Fruit fly (Drosophila melanogaster) whole organism, adult: ENCODE results near the gene CG32437.

Experiments
- CG11617 ChIP-seq: fragments of 200-800 bp; sonication (Bioruptor generic); optimal IDR thresholded peaks from 2 replicates; lab custom pipeline; 2017; ENCODE audit warnings: mild to moderate bottlenecking, missing biosample characterization, missing genetic modification reagents, missing genetic modification characterization
- CG12768 ChIP-seq: fragments of 200-800 bp; sonication (Bioruptor generic); optimal IDR thresholded peaks from 2 replicates; lab custom pipeline; 2017; ENCODE audit warnings: missing biosample characterization, missing genetic modification characterization, mild to moderate bottlenecking, moderate library complexity, missing genetic modification reagents
- CG14711 ChIP-seq: fragments of 200-800 bp; sonication (Bioruptor generic); optimal IDR thresholded peaks from 2 replicates; lab custom pipeline; 2018; ENCODE audit warnings: missing biosample characterization, mild to moderate bottlenecking, missing genetic modification characterization, moderate library complexity
- CG1620 ChIP-seq: fragments of 200-800 bp; sonication (Bioruptor generic); optimal IDR thresholded peaks from 2 replicates; lab custom pipeline; 2016; ENCODE audit warnings: missing biosample characterization, missing genetic modification characterization
- CG33017 ChIP-seq: fragments of 200-800 bp; sonication (Bioruptor generic); optimal IDR thresholded peaks from 2 replicates; lab custom pipeline; 2018; ENCODE audit warnings: missing biosample characterization, mild to moderate bottlenecking, missing genetic modification characterization, moderate library complexity
- CG5204 ChIP-seq: fragments of 200-800 bp; sonication (Bioruptor generic); optimal IDR thresholded peaks from 2 replicates; lab custom pipeline; 2016; ENCODE audit warnings: missing biosample characterization, missing genetic modification characterization
- CG7045 ChIP-seq: fragments of 200-800 bp; sonication (Bioruptor generic); optimal IDR thresholded peaks from 2 replicates; lab custom pipeline; 2017; ENCODE audit warnings: missing biosample characterization, mild to moderate bottlenecking, missing genetic modification characterization
- CG7101 ChIP-seq: fragments of 200-800 bp; sonication (Bioruptor generic); optimal IDR thresholded peaks from 2 replicates; lab custom pipeline; 2018; ENCODE audit warnings: missing biosample characterization, mild to moderate bottlenecking, missing genetic modification characterization, moderate library complexity
- Clk ChIP-seq: fragments of 200-800 bp; sonication (Bioruptor generic); optimal IDR thresholded peaks from 2 replicates; lab custom pipeline; 2017; ENCODE audit warnings: missing biosample characterization, missing genetic modification characterization
- Crg-1 ChIP-seq: fragments of 200-800 bp; sonication (Bioruptor generic); optimal IDR thresholded peaks from 2 replicates; lab custom pipeline; 2016; ENCODE audit warnings: missing biosample characterization, missing genetic modification characterization
- Hr96 ChIP-seq: fragments of 200-800 bp; sonication (Bioruptor generic); optimal IDR thresholded peaks from 2 replicates; lab custom pipeline; 2016; ENCODE audit warnings: missing biosample characterization, missing genetic modification characterization
- Mnt ChIP-seq: fragments of 200-800 bp; sonication (Bioruptor generic); optimal IDR thresholded peaks from 2 replicates; lab custom pipeline; 2016; ENCODE audit warnings: missing biosample characterization, mild to moderate bottlenecking, missing genetic modification characterization
- bab1 ChIP-seq: fragments of 200-800 bp; sonication (Bioruptor generic); optimal IDR thresholded peaks from 3 replicates; lab custom pipeline; 2019; ENCODE audit warnings: missing biosample characterization, mild to moderate bottlenecking, missing genetic modification characterization, moderate library complexity
- cic ChIP-seq: fragments of 200-800 bp; sonication (Bioruptor generic); optimal IDR thresholded peaks from 2 replicates; lab custom pipeline; 2017; ENCODE audit warnings: missing biosample characterization, mild to moderate bottlenecking, missing genetic modification characterization, moderate library complexity
- cnc ChIP-seq, 2 experiments: fragments of >200 bp; optimal IDR thresholded peaks; 2 replicates each; lab custom pipeline; 2017
- kay ChIP-seq: fragments of 200-800 bp; sonication (Bioruptor generic); peaks from one replicate; lab custom pipeline; 2016; ENCODE audit warnings: missing biosample characterization, missing genetic modification characterization, borderline replicate concordance
- ovo ChIP-seq: fragments of 200-800 bp; sonication (Bioruptor generic); optimal IDR thresholded peaks from 2 replicates; lab custom pipeline; 2016; ENCODE audit warnings: missing biosample characterization, missing genetic modification characterization
- pad ChIP-seq: fragments of 200-800 bp; sonication (Bioruptor generic); optimal IDR thresholded peaks from 3 replicates; lab custom pipeline; 2017; ENCODE audit warnings: missing biosample characterization, missing genetic modification characterization, mild to moderate bottlenecking, moderate library complexity, missing genetic modification reagents
- tj ChIP-seq: fragments of 200-800 bp; sonication (Bioruptor generic); optimal IDR thresholded peaks from 3 replicates; lab custom pipeline; 2017; ENCODE audit warnings: missing biosample characterization, mild to moderate bottlenecking, missing genetic modification characterization, moderate library complexity
- toe ChIP-seq: fragments of 200-800 bp; sonication (Bioruptor generic); optimal IDR thresholded peaks from 2 replicates; lab custom pipeline; 2016; ENCODE audit warnings: missing biosample characterization, missing genetic modification characterization

The CG32437 gene

dm6 chr3L:21380126-21380525, 22.6 kb downstream of the CG32437 start:
- TF ChIP-seq cic (GFP tag; lab: Kevin White, UChicago) (no peak), Mnt (no peak), tj (no peak), cnc (optimal IDR thresholded peaks at IDR 0.05; lab: Kevin White, UChicago) (no peak), CG1620 (no peak), CG7101 (tag; lab: Kevin White, UChicago) (no peak)

- TF ChIP-seq bab1 (no peak), kay (GFP tag; lab: Kevin White, UChicago) (peak; percentile 52), CG33017 (no peak), Mnt (no peak), cnc (optimal IDR thresholded peaks at IDR 0.05; lab: Kevin White, UChicago) (no peak), tj (no peak)
Measured at dm6 chr3L:21380581-21381175, 23.2 kb downstream of the CG32437 start.

- TF ChIP-seq CG12768 (GFP tag; lab: Kevin White, UChicago) (no peak), cic (GFP tag; lab: Kevin White, UChicago) (no peak), bab1 (no peak), CG33017 (no peak), CG7101 (tag; lab: Kevin White, UChicago) (no peak), Crg-1 (GFP tag; lab: Kevin White, UChicago) (no peak), Clk (GFP tag; lab: Kevin White, UChicago) (no peak), ovo (no peak), tj (no peak), toe (GFP tag; lab: Kevin White, UChicago) (no peak), kay (GFP tag; lab: Kevin White, UChicago) (no peak), CG11617 (GFP tag; lab: Kevin White, UChicago) (no peak), Mnt (no peak)
Measured at dm6 chr3L:21381746-21382145, 24.3 kb downstream of the CG32437 start.

- peak; percentile 28 for TF ChIP-seq CG5204 (GFP tag; lab: Kevin White, UChicago)
- peak; percentile 39 for TF ChIP-seq tj
- peak; percentile 42 for TF ChIP-seq CG12768 (GFP tag; lab: Kevin White, UChicago)
- no peak for TF ChIP-seq Clk (GFP tag; lab: Kevin White, UChicago)
- TF ChIP-seq CG33017, result peak; percentile 59
- no peak for TF ChIP-seq Crg-1 (GFP tag; lab: Kevin White, UChicago)
- peak; percentile 33 for TF ChIP-seq CG7101 (tag; lab: Kevin White, UChicago)
- TF ChIP-seq CG14711 (tag; lab: Kevin White, UChicago), result peak; percentile 56
- peak; percentile 51 for TF ChIP-seq Mnt
- TF ChIP-seq toe (GFP tag; lab: Kevin White, UChicago), result peak; percentile 9
- peak; percentile 31 for TF ChIP-seq Hr96 (GFP tag; lab: Kevin White, UChicago)
- TF ChIP-seq CG11617 (GFP tag; lab: Kevin White, UChicago), result peak; percentile 57
- peak; percentile 38 for TF ChIP-seq bab1
- TF ChIP-seq CG7045 (GFP tag; lab: Kevin White, UChicago), result peak; percentile 66
- no peak for TF ChIP-seq cnc (optimal IDR thresholded peaks at IDR 0.05; lab: Kevin White, UChicago)
- TF ChIP-seq pad (GFP tag; lab: Kevin White, UChicago), result peak; percentile 35
- TF ChIP-seq CG1620, result peak; percentile 11
- no peak for TF ChIP-seq ovo
- no peak for TF ChIP-seq kay (GFP tag; lab: Kevin White, UChicago)
- no peak for TF ChIP-seq cic (GFP tag; lab: Kevin White, UChicago)
Measured at dm6 chr3L:21382158-21382610, 24.7 kb downstream of the CG32437 start, which contains the start of gene rgn. Gene rgn (plus strand): TSS chr3L:21382501.

- TF ChIP-seq kay (GFP tag; lab: Kevin White, UChicago) (no peak), cic (GFP tag; lab: Kevin White, UChicago) (no peak), CG14711 (tag; lab: Kevin White, UChicago) (peak; percentile 54), CG33017 (peak; percentile 37), CG1620 (no peak), CG7101 (tag; lab: Kevin White, UChicago) (peak; percentile 28)
Measured at dm6 chr3L:21383440-21383839, 26.0 kb downstream of the CG32437 start.

dm6 chr3L:21385699-21386098, 28.2 kb downstream of the CG32437 start:
- no peak for TF ChIP-seq pad (GFP tag; lab: Kevin White, UChicago)
- TF ChIP-seq Clk (GFP tag; lab: Kevin White, UChicago), result no peak
- no peak for TF ChIP-seq CG5204 (GFP tag; lab: Kevin White, UChicago)
- TF ChIP-seq CG7045 (GFP tag; lab: Kevin White, UChicago), result no peak
- TF ChIP-seq CG11617 (GFP tag; lab: Kevin White, UChicago), result no peak
- no peak for TF ChIP-seq CG7101 (tag; lab: Kevin White, UChicago)
- no peak for TF ChIP-seq cic (GFP tag; lab: Kevin White, UChicago)
- no peak for TF ChIP-seq CG1620
- TF ChIP-seq tj, result no peak

- peak; percentile 17 for TF ChIP-seq ovo
- TF ChIP-seq Mnt, result peak; percentile 25
- TF ChIP-seq cic (GFP tag; lab: Kevin White, UChicago), result peak; percentile 57
- no peak for TF ChIP-seq cnc (optimal IDR thresholded peaks at IDR 0.05; lab: Kevin White, UChicago)
Measured at dm6 chr3L:21386917-21387316, 29.4 kb downstream of the CG32437 start.
